Worm (Caenorhabditis elegans) whole organism, late embryonic: ENCODE results near the gene pdi-2.

Experiments
- C38D4.7 ChIP-seq: fragments of 200-800 bp; sonication (Bioruptor generic); optimal IDR thresholded peaks from 2 replicates; lab custom pipeline; 2018; ENCODE audit warnings: mild to moderate bottlenecking, missing genetic modification characterization, moderate library complexity, missing compliant biosample characterization
- ama-1 ChIP-seq: fragments of 150-350 bp; optimal IDR thresholded peaks from 2 replicates; lab custom pipeline; 2014
- ceh-9 ChIP-seq: sonication (generic microtip); optimal IDR thresholded peaks from 2 replicates; lab custom pipeline; 2016; ENCODE audit warnings: mild to moderate bottlenecking, missing genetic modification characterization, inconsistent platforms, missing compliant biosample characterization
- nfya-1 ChIP-seq: sonication (generic microtip); optimal IDR thresholded peaks from 2 replicates; lab custom pipeline; 2017; ENCODE audit warnings: missing genetic modification characterization, mild to moderate bottlenecking, missing compliant biosample characterization, antibody characterized with exemption, moderate library complexity
- nhr-11 ChIP-seq: fragments of 150-350 bp; optimal IDR thresholded peaks from 2 replicates; lab custom pipeline; 2014; ENCODE audit warnings: missing biosample characterization, missing genetic modification characterization

- no peak for TF ChIP-seq C38D4.7 (GFP tag; lab: Kevin White, UChicago)
- no peak for TF ChIP-seq ceh-9
- TF ChIP-seq ama-1: no peak
- no peak for TF ChIP-seq nfya-1 (tag; lab: Kevin White, UChicago)
- no peak for TF ChIP-seq nhr-11 (tag; lab: Kevin White, UChicago)
Observed at ce11 chrX:4524844-4525243, 889 bp downstream of the pdi-2 start.
